Fruit fly (Drosophila melanogaster): ENCODE measurements around the gene CG33687.

The CG33687 gene

dm6 chr3L:16197450-16197918 lies at the start of gene CG33687:
CG33687 (plus strand) TSS chr3L:16197868.
- no peak for TF ChIP-seq CG17801 (GFP tag; optimal IDR thresholded peaks at IDR 0.05; ENCODE audit: partially characterized antibody)

- TF ChIP-seq CG17801 (GFP tag; optimal IDR thresholded peaks at IDR 0.05; ENCODE audit: partially characterized antibody): no peak
Measured at dm6 chr3L:16149418-16150160, 48.1 kb upstream of the CG33687 start.

- no peak for TF ChIP-seq CG17801 (GFP tag; optimal IDR thresholded peaks at IDR 0.05; ENCODE audit: partially characterized antibody)
Measured at dm6 chr3L:16150161-16150538, 47.5 kb upstream of the CG33687 start.

dm6 chr3L:16150850-16151515 lies 46.7 kb upstream of the CG33687 start:
- no peak for TF ChIP-seq CG17801 (GFP tag; optimal IDR thresholded peaks at IDR 0.05; ENCODE audit: partially characterized antibody)

dm6 chr3L:16151742-16152141 lies 45.9 kb upstream of the CG33687 start:
- no peak for TF ChIP-seq CG17801 (GFP tag; optimal IDR thresholded peaks at IDR 0.05; ENCODE audit: partially characterized antibody)

dm6 chr3L:16153089-16153488 lies 44.6 kb upstream of the CG33687 start:
- no peak for TF ChIP-seq CG17801 (GFP tag; optimal IDR thresholded peaks at IDR 0.05; ENCODE audit: partially characterized antibody)

- TF ChIP-seq CG17801 (GFP tag; optimal IDR thresholded peaks at IDR 0.05; ENCODE audit: partially characterized antibody): no peak
Measured at dm6 chr3L:16153650-16154049, 44.0 kb upstream of the CG33687 start.

- TF ChIP-seq CG17801 (GFP tag; optimal IDR thresholded peaks at IDR 0.05; ENCODE audit: partially characterized antibody): no peak
Measured at dm6 chr3L:16155547-16155946, 42.1 kb upstream of the CG33687 start.

dm6 chr3L:16156788-16157208 lies 40.9 kb upstream of the CG33687 start:
- TF ChIP-seq CG17801 (GFP tag; optimal IDR thresholded peaks at IDR 0.05; ENCODE audit: partially characterized antibody): no peak

- no peak for TF ChIP-seq CG17801 (GFP tag; optimal IDR thresholded peaks at IDR 0.05; ENCODE audit: partially characterized antibody)
Measured at dm6 chr3L:16157251-16158190, 40.1 kb upstream of the CG33687 start.

- TF ChIP-seq CG17801 (GFP tag; optimal IDR thresholded peaks at IDR 0.05; ENCODE audit: partially characterized antibody): no peak
Measured at dm6 chr3L:16158322-16158721, 39.3 kb upstream of the CG33687 start.

dm6 chr3L:16159161-16160072 lies 38.3 kb upstream of the CG33687 start:
- TF ChIP-seq CG17801 (GFP tag; optimal IDR thresholded peaks at IDR 0.05; ENCODE audit: partially characterized antibody): no peak

- TF ChIP-seq CG17801 (GFP tag; optimal IDR thresholded peaks at IDR 0.05; ENCODE audit: partially characterized antibody): no peak
Measured at dm6 chr3L:16160073-16160398, 37.6 kb upstream of the CG33687 start.

- TF ChIP-seq CG17801 (GFP tag; optimal IDR thresholded peaks at IDR 0.05; ENCODE audit: partially characterized antibody): no peak
Measured at dm6 chr3L:16160420-16161069, 37.1 kb upstream of the CG33687 start.

Data from ovary, adult (tissue).